Fruit fly (Drosophila melanogaster) whole organism, embryonic: ENCODE measurements around the gene CG16953.

Experiments
- ATbp ChIP-seq: fragments of 200-800 bp; sonication (Bioruptor generic); optimal IDR thresholded peaks from 2 replicates; lab custom pipeline; 2017; ENCODE audit warnings: missing biosample characterization, mild to moderate bottlenecking, missing genetic modification characterization, missing genetic modification reagents
- Aef1 ChIP-seq: fragments of 200-800 bp; sonication (Bioruptor generic); IDR thresholded peaks from 3 replicates; pipeline ENCODE4 v1.3.6; 2022; ENCODE audit warnings: missing biosample characterization, missing genetic modification characterization
- Atf-2 ChIP-seq: fragments of 200-800 bp; sonication (Bioruptor generic); optimal IDR thresholded peaks from 2 replicates; lab custom pipeline; 2016; ENCODE audit warnings: missing biosample characterization, missing genetic modification characterization
- CG10979 ChIP-seq: fragments of 200-800 bp; sonication (Bioruptor generic); optimal IDR thresholded peaks from 2 replicates; lab custom pipeline; 2018; ENCODE audit warnings: missing biosample characterization, mild to moderate bottlenecking, missing genetic modification characterization, moderate library complexity
- CG11696 ChIP-seq: fragments of 200-800 bp; sonication (Bioruptor generic); IDR thresholded peaks from 2 replicates; pipeline ENCODE4 v1.3.6; 2022; ENCODE audit warnings: missing biosample characterization, missing genetic modification characterization
- CG12104 ChIP-seq: fragments of 200-800 bp; sonication (Bioruptor generic); optimal IDR thresholded peaks from 3 replicates; lab custom pipeline; 2016; ENCODE audit warnings: missing biosample characterization, missing genetic modification characterization
- CG12769 ChIP-seq: fragments of 200-800 bp; sonication (Bioruptor generic); optimal IDR thresholded peaks from 2 replicates; lab custom pipeline; 2019; ENCODE audit warnings: missing biosample characterization, mild to moderate bottlenecking, missing genetic modification characterization, moderate library complexity
- CG13123 ChIP-seq: fragments of 200-800 bp; sonication (Bioruptor generic); optimal IDR thresholded peaks from 2 replicates; lab custom pipeline; 2016; ENCODE audit warnings: missing biosample characterization, missing genetic modification characterization
- CG18011 ChIP-seq: fragments of 200-800 bp; sonication (Bioruptor generic); optimal IDR thresholded peaks from 2 replicates; lab custom pipeline; 2017; ENCODE audit warnings: missing biosample characterization, missing genetic modification characterization, mild to moderate bottlenecking, moderate library complexity, missing genotype
- CG2199 ChIP-seq: fragments of 200-800 bp; sonication (Bioruptor generic); IDR thresholded peaks from 3 replicates; pipeline ENCODE4 v1.3.6; 2022; ENCODE audit warnings: missing biosample characterization, missing genetic modification characterization
- CG2678 ChIP-seq: fragments of 200-800 bp; sonication (Bioruptor generic); optimal IDR thresholded peaks from 3 replicates; lab custom pipeline; 2019; ENCODE audit warnings: missing biosample characterization, mild to moderate bottlenecking, missing genetic modification characterization, moderate library complexity
- CG2712 ChIP-seq: fragments of 200-800 bp; optimal IDR thresholded peaks from 3 replicates; lab custom pipeline; 2019; ENCODE audit warnings: missing biosample characterization, mild to moderate bottlenecking, missing genetic modification characterization, moderate library complexity
- CG2889 ChIP-seq: fragments of 200-800 bp; sonication (Bioruptor generic); IDR thresholded peaks from 3 replicates; pipeline ENCODE4 v1.3.6; 2022; ENCODE audit warnings: missing biosample characterization, missing genetic modification characterization
- CG4282 ChIP-seq: fragments of 200-800 bp; sonication (Bioruptor generic); optimal IDR thresholded peaks from 2 replicates; lab custom pipeline; 2016; ENCODE audit warnings: missing biosample characterization, missing genetic modification characterization
- CG43689 ChIP-seq: fragments of 200-800 bp; sonication (Bioruptor generic); IDR thresholded peaks from 2 replicates; pipeline ENCODE4 v1.3.6; 2022; ENCODE audit warnings: missing biosample characterization, missing genetic modification characterization
- CG5245 ChIP-seq: fragments of 200-800 bp; sonication (Bioruptor generic); optimal IDR thresholded peaks from 3 replicates; lab custom pipeline; 2016; ENCODE audit warnings: missing biosample characterization, missing genetic modification characterization
- CG6813 ChIP-seq: fragments of 200-800 bp; sonication (Bioruptor generic); optimal IDR thresholded peaks from 2 replicates; lab custom pipeline; 2017; ENCODE audit warnings: missing biosample characterization, missing genetic modification characterization, mild to moderate bottlenecking, moderate library complexity, missing genetic modification reagents
- CG6854 ChIP-seq: fragments of 200-800 bp; sonication (Bioruptor generic); optimal IDR thresholded peaks from 3 replicates; lab custom pipeline; 2017; ENCODE audit warnings: missing biosample characterization, mild to moderate bottlenecking, missing genetic modification characterization
- CG7963 ChIP-seq: fragments of 200-800 bp; sonication (Bioruptor generic); IDR thresholded peaks from 3 replicates; pipeline ENCODE4 v1.3.6; 2022; ENCODE audit warnings: missing biosample characterization, missing genetic modification characterization; ENCODE audit not compliant: partially characterized antibody
- CG8290 ChIP-seq, 3 experiments: fragments of 200-800 bp; sonication (Bioruptor generic); optimal IDR thresholded peaks; 2 replicates each; lab custom pipeline; 2016 to 2019; ENCODE audit warnings: missing biosample characterization in 3 of 3, missing genetic modification characterization in 3 of 3, mild to moderate bottlenecking in 2 of 3, moderate library complexity in 1 of 3
- CG8478 ChIP-seq: fragments of >200 bp; optimal IDR thresholded peaks from 2 replicates; lab custom pipeline; 2018
- CG9876 ChIP-seq: fragments of 200-800 bp; sonication (Bioruptor generic); optimal IDR thresholded peaks from 2 replicates; lab custom pipeline; 2016; ENCODE audit warnings: missing biosample characterization, missing genetic modification characterization
- Dbx ChIP-seq: fragments of 200-800 bp; sonication (Bioruptor generic); IDR thresholded peaks from 3 replicates; pipeline ENCODE4 v1.3.6; 2022; ENCODE audit warnings: missing biosample characterization, missing genetic modification characterization
- Dfd ChIP-seq, 2 experiments: fragments of >200 bp; optimal IDR thresholded peaks; 2 replicates each; lab custom pipeline; 2017; ENCODE audit warnings: missing biosample characterization in 2 of 2, missing genetic modification characterization in 2 of 2
- Dip2 ChIP-seq: fragments of 200-800 bp; sonication (Bioruptor generic); IDR thresholded peaks from 2 replicates; pipeline ENCODE4 v1.3.6; 2022; ENCODE audit warnings: missing biosample characterization, missing genetic modification characterization
- Fer1 ChIP-seq: fragments of 200-800 bp; sonication (Bioruptor generic); optimal IDR thresholded peaks from 2 replicates; lab custom pipeline; 2017; ENCODE audit warnings: missing biosample characterization, mild to moderate bottlenecking, missing genetic modification characterization
- HLHmδ ChIP-seq: fragments of 200-800 bp; sonication (Bioruptor generic); optimal IDR thresholded peaks from 2 replicates; lab custom pipeline; 2018; ENCODE audit warnings: missing biosample characterization, mild to moderate bottlenecking, missing genetic modification characterization, moderate library complexity
- HmgZ ChIP-seq: fragments of 200-800 bp; sonication (Bioruptor generic); optimal IDR thresholded peaks from 2 replicates; lab custom pipeline; 2018; ENCODE audit warnings: missing biosample characterization, mild to moderate bottlenecking, missing genetic modification characterization
- Lpt ChIP-seq: fragments of >200 bp; optimal IDR thresholded peaks from 2 replicates; lab custom pipeline; 2018; ENCODE audit warnings: missing biosample characterization, missing genetic modification characterization
- MESR4 ChIP-seq: fragments of 200-800 bp; sonication (Bioruptor generic); optimal IDR thresholded peaks from 2 replicates; lab custom pipeline; 2018; ENCODE audit warnings: missing biosample characterization, mild to moderate bottlenecking, missing genetic modification characterization, moderate library complexity
- Med ChIP-seq: fragments of 200-800 bp; sonication (Bioruptor generic); peaks from one replicate; lab custom pipeline; 2016; ENCODE audit warnings: missing biosample characterization, missing genetic modification characterization, mild to moderate bottlenecking, inconsistent platforms, moderate library complexity
- Nf-YC ChIP-seq: fragments of 200-800 bp; optimal IDR thresholded peaks from 3 replicates; lab custom pipeline; 2019; ENCODE audit warnings: missing biosample characterization, mild to moderate bottlenecking, missing genetic modification characterization, moderate library complexity
- abd-A ChIP-seq: fragments of 200-800 bp; sonication (Bioruptor generic); optimal IDR thresholded peaks from 3 replicates; lab custom pipeline; 2019; ENCODE audit warnings: missing biosample characterization, mild to moderate bottlenecking, missing genetic modification characterization, moderate library complexity
- aop ChIP-seq: fragments of 200-800 bp; sonication (Bioruptor generic); IDR thresholded peaks from 2 replicates; pipeline ENCODE4 v1.3.6; 2022; ENCODE audit warnings: missing biosample characterization, missing genetic modification characterization
- bowl ChIP-seq: fragments of 200-800 bp; sonication (Bioruptor generic); IDR thresholded peaks from 2 replicates; pipeline ENCODE4 v1.3.6; 2022; ENCODE audit warnings: missing biosample characterization, missing genetic modification characterization
- dysf ChIP-seq: fragments of 200-800 bp; sonication (Bioruptor generic); IDR thresholded peaks from 3 replicates; pipeline ENCODE4 v1.3.6; 2022; ENCODE audit warnings: missing biosample characterization, missing genetic modification characterization
- ftz-f1 ChIP-seq: fragments of 200-800 bp; sonication (Bioruptor generic); optimal IDR thresholded peaks from 2 replicates; lab custom pipeline; 2016; ENCODE audit warnings: missing biosample characterization, missing genetic modification characterization
- fu2 ChIP-seq: fragments of 200-800 bp; sonication (Bioruptor generic); optimal IDR thresholded peaks from 2 replicates; lab custom pipeline; 2016; ENCODE audit warnings: missing biosample characterization, missing genetic modification characterization
- h ChIP-seq: fragments of >200 bp; optimal IDR thresholded peaks from 2 replicates; lab custom pipeline; 2017
- jumu ChIP-seq: fragments of 200-800 bp; sonication (Bioruptor generic); optimal IDR thresholded peaks from 3 replicates; lab custom pipeline; 2016; ENCODE audit warnings: missing biosample characterization, missing genetic modification characterization
- ken ChIP-seq: fragments of 200-800 bp; sonication (Bioruptor generic); IDR thresholded peaks from 3 replicates; pipeline ENCODE4 v1.3.6; 2022; ENCODE audit warnings: missing biosample characterization, missing genetic modification characterization
- lilli ChIP-seq: fragments of 200-800 bp; sonication (Bioruptor generic); optimal IDR thresholded peaks from 3 replicates; lab custom pipeline; 2016; ENCODE audit warnings: missing biosample characterization, missing genetic modification characterization
- mam ChIP-seq: fragments of 200-800 bp; sonication (Bioruptor generic); optimal IDR thresholded peaks from 3 replicates; lab custom pipeline; 2016; ENCODE audit warnings: missing biosample characterization, missing genetic modification characterization
- p53 ChIP-seq: fragments of 200-800 bp; sonication (Bioruptor generic); optimal IDR thresholded peaks from 2 replicates; lab custom pipeline; 2016; ENCODE audit warnings: missing biosample characterization, missing genetic modification characterization
- run ChIP-seq: fragments of 200-800 bp; sonication (Bioruptor generic); optimal IDR thresholded peaks from 3 replicates; lab custom pipeline; 2018; ENCODE audit warnings: missing biosample characterization, mild to moderate bottlenecking, missing genetic modification characterization
- shn ChIP-seq: fragments of 200-800 bp; sonication (Bioruptor generic); optimal IDR thresholded peaks from 3 replicates; lab custom pipeline; 2016; ENCODE audit warnings: missing biosample characterization, missing genetic modification characterization
- sug ChIP-seq: fragments of 200-800 bp; optimal IDR thresholded peaks from 2 replicates; lab custom pipeline; 2019; ENCODE audit warnings: missing biosample characterization, mild to moderate bottlenecking, missing genetic modification characterization, moderate library complexity
- tx ChIP-seq: fragments of 200-800 bp; sonication (Bioruptor generic); optimal IDR thresholded peaks from 2 replicates; lab custom pipeline; 2016; ENCODE audit warnings: missing biosample characterization, missing genetic modification characterization
- unpg ChIP-seq: fragments of 200-800 bp; sonication (Bioruptor generic); optimal IDR thresholded peaks from 3 replicates; lab custom pipeline; 2018; ENCODE audit warnings: missing biosample characterization, mild to moderate bottlenecking, missing genetic modification characterization, moderate library complexity

Gene CG16953

DNA sequence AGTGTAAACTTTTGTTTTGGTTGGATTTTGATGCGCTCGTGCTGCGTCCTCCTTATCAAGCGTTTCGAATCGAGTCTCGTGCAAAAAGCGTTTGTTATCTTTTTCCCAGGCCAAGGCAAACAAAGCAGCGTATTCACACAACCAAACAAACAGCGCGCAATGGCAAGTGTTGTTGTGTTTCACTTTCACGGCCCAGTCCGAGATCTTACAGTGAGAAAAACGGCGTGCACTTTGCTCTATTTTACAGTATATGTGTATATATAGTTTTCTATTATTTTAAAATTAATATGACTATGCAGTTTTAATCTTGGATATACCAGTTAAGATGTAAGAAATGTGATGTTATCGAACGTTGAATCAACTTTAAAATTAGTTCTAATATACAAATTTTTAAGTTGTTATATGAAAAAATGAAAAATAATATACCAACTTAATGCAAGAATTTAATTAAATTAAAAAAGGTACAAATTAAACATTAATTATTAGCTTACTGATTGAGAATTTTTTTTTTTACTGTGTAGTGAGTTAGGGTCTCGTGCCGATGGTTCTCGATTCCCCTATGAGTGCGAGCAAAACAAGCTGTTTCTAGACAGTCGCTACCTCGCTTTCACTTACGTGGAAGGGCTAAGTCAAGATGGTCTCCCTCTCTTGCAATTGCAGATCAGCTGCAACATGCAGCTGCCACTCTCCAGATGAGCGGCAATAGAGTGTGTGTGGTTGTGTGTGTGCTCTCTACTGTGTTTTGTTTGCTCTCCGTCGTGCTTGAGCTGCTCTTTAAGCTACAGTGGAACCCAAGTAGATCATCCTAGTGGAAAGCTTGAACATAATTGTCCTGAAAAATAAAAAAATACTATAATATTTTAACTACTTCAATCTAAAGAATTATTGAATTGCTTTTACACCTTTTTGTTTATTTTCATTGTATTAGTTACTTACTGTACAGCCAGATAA, 8.8 kb upstream of the CG16953 start (continued):
- TF ChIP-seq dysf (GFP tag; lab: Robert Waterston, UW) (peak; percentile 88), CG12104 (GFP tag; lab: Kevin White, UChicago) (peak; percentile 82), HmgZ (peak; percentile 50), CG9876 (GFP tag; lab: Kevin White, UChicago) (no peak), Lpt (GFP tag; lab: Kevin White, UChicago) (no peak), jumu (peak; percentile 9), Dip2 (no peak), CG6854 (peak; percentile 41), mam (GFP tag; lab: Kevin White, UChicago) (no peak), Aef1 (GFP tag; lab: Robert Waterston, UW) (peak; percentile 74), Med (GFP tag; lab: Kevin White, UChicago) (peak; percentile 63), CG2712 (peak; percentile 98), CG18011 (GFP tag; lab: Kevin White, UChicago) (peak; percentile 47), run (tag; lab: Kevin White, UChicago) (peak; percentile 87), CG12769 (tag; lab: Kevin White, UChicago) (peak; percentile 9), ken (peak; percentile 76), CG11696 (0 out of 2 replicates have a peak, but pooled peaks have one; percentile 23), CG2889 (GFP tag; lab: Robert Waterston, UW) (peak; percentile 53; the same call in 1 of the 3 replicates), ATbp (GFP tag; lab: Kevin White, UChicago) (peak; percentile 91), CG7963 (GFP tag; lab: Robert Waterston, UW) (no peak), CG2678 (tag; lab: Kevin White, UChicago) (peak; percentile 95), Atf-2 (no peak), unpg (GFP tag; lab: Kevin White, UChicago) (peak; percentile 94), fu2 (GFP tag; lab: Kevin White, UChicago) (no peak), CG4282 (GFP tag; lab: Kevin White, UChicago) (no peak), CG2199 (GFP tag; lab: Robert Waterston, UW) (peak; percentile 75; the same call in 1 of the 3 replicates), Dfd (GFP tag; optimal IDR thresholded peaks at IDR 0.05; lab: Kevin White, UChicago) (no peak), CG5245 (GFP tag; lab: Kevin White, UChicago) (peak; percentile 72), HLHmδ (GFP tag; lab: Kevin White, UChicago) (peak; percentile 78), h (lab: Kevin White, UChicago) (no peak), lilli (GFP tag; lab: Kevin White, UChicago) (peak; percentile 40), sug (tag; lab: Kevin White, UChicago) (peak; percentile 52), Fer1 (GFP tag; lab: Kevin White, UChicago) (peak; percentile 85), abd-A (tag; lab: Kevin White, UChicago) (no peak), CG43689 (GFP tag; lab: Robert Waterston, UW) (peak; percentile 55; the same call in 1 of the 2 replicates), Dbx (peak; percentile 65), p53 (GFP tag; lab: Kevin White, UChicago) (no peak), aop (GFP tag; lab: Robert Waterston, UW) (no peak), shn (GFP tag; lab: Kevin White, UChicago) (no peak), Nf-YC (tag; lab: Kevin White, UChicago) (peak; percentile 73), CG13123 (GFP tag; lab: Kevin White, UChicago) (peak; percentile 55), ftz-f1 (no peak), MESR4 (GFP tag; lab: Kevin White, UChicago) (no peak), CG8478 (lab: Kevin White, UChicago) (no peak), CG8290 (GFP tag; optimal IDR thresholded peaks at IDR 0.05; lab: Kevin White, UChicago) (peak; percentile 65), CG8290 (tag; optimal IDR thresholded peaks at IDR 0.05; lab: Kevin White, UChicago) (peak; percentile 11 to 25), CG6813 (GFP tag; lab: Kevin White, UChicago) (peak; percentile 86), bowl (GFP tag; lab: Robert Waterston, UW) (peak; percentile 28; the same call in 1 of the 2 replicates), CG10979 (tag; lab: Kevin White, UChicago) (peak; percentile 98), tx (GFP tag; lab: Kevin White, UChicago) (no peak)
